Worm (Caenorhabditis elegans) whole organism, late embryonic: ENCODE data around the gene grk-2.

Experiments
- F13H6.1 ChIP-seq: sonication (generic microtip); optimal IDR thresholded peaks from 2 replicates; lab custom pipeline; 2016; ENCODE audit warnings: missing genetic modification characterization, missing compliant biosample characterization
- K02D7.2 ChIP-seq: sonication (generic microtip); optimal IDR thresholded peaks from 2 replicates; lab custom pipeline; 2017; ENCODE audit warnings: mild to moderate bottlenecking, missing genetic modification characterization, missing compliant biosample characterization
- T23F11.4 ChIP-seq: fragments of 200-800 bp; sonication (Bioruptor generic); optimal IDR thresholded peaks from 2 replicates; lab custom pipeline; 2018; ENCODE audit warnings: mild to moderate bottlenecking, missing genetic modification characterization, missing compliant biosample characterization
- Y22D7AL.16 ChIP-seq: sonication (generic microtip); optimal IDR thresholded peaks from 2 replicates; lab custom pipeline; 2016; ENCODE audit warnings: missing genetic modification characterization, missing compliant biosample characterization
- ceh-14 ChIP-seq: sonication (generic microtip); optimal IDR thresholded peaks from 2 replicates; lab custom pipeline; 2016; ENCODE audit warnings: missing genotype, missing genetic modification characterization, missing compliant biosample characterization
- ceh-19 ChIP-seq: fragments of 200-800 bp; sonication (Bioruptor generic); optimal IDR thresholded peaks from 2 replicates; lab custom pipeline; 2018; ENCODE audit warnings: mild to moderate bottlenecking, missing genetic modification characterization, missing compliant biosample characterization
- ceh-22 ChIP-seq: sonication (generic microtip); optimal IDR thresholded peaks from 2 replicates; lab custom pipeline; 2017; ENCODE audit warnings: missing biosample characterization, missing genetic modification characterization
- ceh-24 ChIP-seq: sonication (generic microtip); optimal IDR thresholded peaks from 2 replicates; lab custom pipeline; 2016; ENCODE audit warnings: mild to moderate bottlenecking, missing genetic modification characterization, missing compliant biosample characterization
- ceh-30 ChIP-seq: fragments of 150-350 bp; optimal IDR thresholded peaks from 2 replicates; lab custom pipeline; 2014; ENCODE audit warnings: missing biosample characterization, missing genetic modification characterization
- ceh-31 ChIP-seq: sonication (generic microtip); optimal IDR thresholded peaks from 2 replicates; lab custom pipeline; 2016; ENCODE audit warnings: missing genetic modification characterization, missing compliant biosample characterization
- ceh-34 ChIP-seq: sonication (generic microtip); optimal IDR thresholded peaks from 2 replicates; lab custom pipeline; 2016; ENCODE audit warnings: mild to moderate bottlenecking, missing genetic modification characterization, missing compliant biosample characterization
- ceh-48 ChIP-seq: sonication (generic microtip); optimal IDR thresholded peaks from 2 replicates; lab custom pipeline; 2016; ENCODE audit warnings: missing genetic modification characterization, inconsistent platforms, missing compliant biosample characterization
- ceh-6 ChIP-seq: fragments of 200-800 bp; sonication (Bioruptor generic); optimal IDR thresholded peaks from 2 replicates; lab custom pipeline; 2018; ENCODE audit warnings: mild to moderate bottlenecking, missing genetic modification characterization, missing compliant biosample characterization
- ceh-9 ChIP-seq: sonication (generic microtip); optimal IDR thresholded peaks from 2 replicates; lab custom pipeline; 2016; ENCODE audit warnings: mild to moderate bottlenecking, missing genetic modification characterization, inconsistent platforms, missing compliant biosample characterization
- che-1 ChIP-seq: sonication (generic microtip); optimal IDR thresholded peaks from 2 replicates; lab custom pipeline; 2016; ENCODE audit warnings: mild to moderate bottlenecking, missing genetic modification characterization, missing compliant biosample characterization
- dmd-4 ChIP-seq: sonication (generic microtip); optimal IDR thresholded peaks from 2 replicates; lab custom pipeline; 2016; ENCODE audit warnings: borderline replicate concordance, missing genetic modification characterization, missing compliant biosample characterization
- dve-1 ChIP-seq: sonication (generic microtip); optimal IDR thresholded peaks from 2 replicates; lab custom pipeline; 2017; ENCODE audit warnings: antibody characterized with exemption, mild to moderate bottlenecking, missing genetic modification characterization, missing compliant biosample characterization
- elt-2 ChIP-seq: sonication (generic microtip); optimal IDR thresholded peaks from 2 replicates; lab custom pipeline; 2016; ENCODE audit warnings: missing genetic modification reagents, missing genetic modification characterization, missing compliant biosample characterization
- elt-4 ChIP-seq: sonication (generic microtip); optimal IDR thresholded peaks from 2 replicates; lab custom pipeline; 2016; ENCODE audit warnings: missing genetic modification characterization, missing compliant biosample characterization
- ets-4 ChIP-seq: sonication (generic microtip); optimal IDR thresholded peaks from 2 replicates; lab custom pipeline; 2016; ENCODE audit warnings: missing genetic modification characterization, missing compliant biosample characterization
- eyg-1 ChIP-seq: sonication (generic microtip); optimal IDR thresholded peaks from 2 replicates; lab custom pipeline; 2016; ENCODE audit warnings: missing genotype, missing genetic modification characterization, missing compliant biosample characterization
- fkh-10 ChIP-seq: fragments of 150-350 bp; optimal IDR thresholded peaks from 2 replicates; lab custom pipeline; 2014; ENCODE audit warnings: missing biosample characterization, missing genetic modification reagents, missing genetic modification characterization
- fkh-6 ChIP-seq: sonication (generic microtip); optimal IDR thresholded peaks from 2 replicates; lab custom pipeline; 2016; ENCODE audit warnings: missing genetic modification characterization, missing compliant biosample characterization
- gmeb-2 ChIP-seq: sonication (generic microtip); optimal IDR thresholded peaks from 2 replicates; lab custom pipeline; 2016; ENCODE audit warnings: missing genetic modification characterization, inconsistent platforms, missing compliant biosample characterization
- hlh-15 ChIP-seq: sonication (generic microtip); optimal IDR thresholded peaks from 2 replicates; lab custom pipeline; 2016; ENCODE audit warnings: missing genetic modification characterization, missing compliant biosample characterization
- hlh-6 ChIP-seq: sonication (generic microtip); optimal IDR thresholded peaks from 2 replicates; lab custom pipeline; 2016; ENCODE audit warnings: missing genotype, missing genetic modification characterization, missing compliant biosample characterization
- hlh-8 ChIP-seq: sonication (generic microtip); optimal IDR thresholded peaks from 2 replicates; lab custom pipeline; 2016; ENCODE audit warnings: missing genotype, missing genetic modification characterization, missing compliant biosample characterization
- lim-6 ChIP-seq: sonication (generic microtip); optimal IDR thresholded peaks from 2 replicates; lab custom pipeline; 2016; ENCODE audit warnings: missing genetic modification characterization, missing compliant biosample characterization
- lin-11 ChIP-seq: fragments of 200-800 bp; sonication (Bioruptor generic); optimal IDR thresholded peaks from 2 replicates; lab custom pipeline; 2018; ENCODE audit warnings: mild to moderate bottlenecking, missing genetic modification characterization, missing compliant biosample characterization
- mec-3 ChIP-seq: sonication (generic microtip); optimal IDR thresholded peaks from 2 replicates; lab custom pipeline; 2016; ENCODE audit warnings: borderline replicate concordance, missing genetic modification characterization, missing compliant biosample characterization
- nfya-1 ChIP-seq: sonication (generic microtip); optimal IDR thresholded peaks from 2 replicates; lab custom pipeline; 2017; ENCODE audit warnings: missing genetic modification characterization, mild to moderate bottlenecking, missing compliant biosample characterization, antibody characterized with exemption, moderate library complexity
- nhr-232 ChIP-seq: sonication (generic microtip); optimal IDR thresholded peaks from 2 replicates; lab custom pipeline; 2016; ENCODE audit warnings: missing genetic modification characterization, missing compliant biosample characterization
- npax-4 ChIP-seq: sonication (generic microtip); optimal IDR thresholded peaks from 2 replicates; lab custom pipeline; 2016; ENCODE audit warnings: missing genetic modification characterization, missing compliant biosample characterization
- odd-2 ChIP-seq: sonication (generic microtip); optimal IDR thresholded peaks from 2 replicates; lab custom pipeline; 2017; ENCODE audit warnings: antibody characterized with exemption, mild to moderate bottlenecking, missing genetic modification characterization, missing compliant biosample characterization
- pag-3 ChIP-seq: sonication (generic microtip); optimal IDR thresholded peaks from 2 replicates; lab custom pipeline; 2016; ENCODE audit warnings: missing compliant biosample characterization, missing genetic modification characterization, borderline replicate concordance
- pat-9 ChIP-seq: fragments of 200-800 bp; sonication (Bioruptor generic); optimal IDR thresholded peaks from 2 replicates; lab custom pipeline; 2018; ENCODE audit warnings: mild to moderate bottlenecking, missing genetic modification characterization, moderate library complexity, missing compliant biosample characterization
- pha-2 ChIP-seq: sonication (generic microtip); optimal IDR thresholded peaks from 2 replicates; lab custom pipeline; 2017; ENCODE audit warnings: mild to moderate bottlenecking, missing genetic modification characterization, missing compliant biosample characterization
- pqm-1 ChIP-seq: sonication (generic microtip); optimal IDR thresholded peaks from 2 replicates; lab custom pipeline; 2016; ENCODE audit warnings: missing genetic modification characterization, missing compliant biosample characterization
- pros-1 ChIP-seq: fragments of 150-350 bp; optimal IDR thresholded peaks from 2 replicates; lab custom pipeline; 2014; ENCODE audit warnings: missing biosample characterization, missing genetic modification reagents, missing genetic modification characterization
- ref-2 ChIP-seq: sonication (generic microtip); optimal IDR thresholded peaks from 2 replicates; lab custom pipeline; 2016; ENCODE audit warnings: missing genetic modification characterization, missing compliant biosample characterization
- rnt-1 ChIP-seq: sonication (generic microtip); optimal IDR thresholded peaks from 2 replicates; lab custom pipeline; 2016; ENCODE audit warnings: missing genetic modification characterization, missing compliant biosample characterization
- sdc-2 ChIP-seq: sonication (generic microtip); optimal IDR thresholded peaks from 2 replicates; lab custom pipeline; 2016; ENCODE audit warnings: missing genotype, missing genetic modification characterization, missing compliant biosample characterization
- sox-2 ChIP-seq: fragments of 200-800 bp; sonication (Bioruptor generic); IDR thresholded peaks from 2 replicates; pipeline ENCODE4 v1.3.6; 2022; ENCODE audit warnings: missing genetic modification reagents, missing genetic modification characterization, missing compliant biosample characterization
- sox-4 ChIP-seq: sonication (generic microtip); optimal IDR thresholded peaks from 2 replicates; lab custom pipeline; 2017; ENCODE audit warnings: mild to moderate bottlenecking, missing genetic modification characterization, inconsistent platforms, missing compliant biosample characterization
- syd-9 ChIP-seq: sonication (generic microtip); optimal IDR thresholded peaks from 2 replicates; lab custom pipeline; 2016; ENCODE audit warnings: mild to moderate bottlenecking, missing genetic modification characterization, moderate library complexity, missing compliant biosample characterization
- tbx-2 ChIP-seq: sonication (generic microtip); optimal IDR thresholded peaks from 2 replicates; lab custom pipeline; 2016; ENCODE audit warnings: missing genetic modification characterization, missing compliant biosample characterization
- tbx-7 ChIP-seq: sonication (generic microtip); optimal IDR thresholded peaks from 2 replicates; lab custom pipeline; 2016; ENCODE audit warnings: missing genotype, missing genetic modification characterization, missing compliant biosample characterization
- ttx-3 ChIP-seq: sonication (generic microtip); optimal IDR thresholded peaks from 2 replicates; lab custom pipeline; 2016; ENCODE audit warnings: missing genetic modification reagents, missing genetic modification characterization, missing compliant biosample characterization
- unc-3 ChIP-seq, 2 experiments: fragments of 200-800 bp in 1 of 2; sonication (Bioruptor generic) in 1 of 2; sonication (generic microtip) in 1 of 2; conservative IDR thresholded peaks in 1 of 2; optimal IDR thresholded peaks in 1 of 2; 2 replicates each; pipeline versions ENCODE4 v1.3.6 to Lab custom; 2016 to 2022; ENCODE audit warnings: missing compliant biosample characterization in 2 of 2, missing genetic modification characterization in 2 of 2, missing genetic modification reagents in 1 of 2
- unc-42 ChIP-seq: sonication (generic microtip); optimal IDR thresholded peaks from 2 replicates; lab custom pipeline; 2016; ENCODE audit warnings: missing genotype, missing genetic modification characterization, missing compliant biosample characterization
- unc-55 ChIP-seq: sonication (generic microtip); optimal IDR thresholded peaks from 2 replicates; lab custom pipeline; 2017; ENCODE audit warnings: missing biosample characterization, missing genetic modification reagents, missing genetic modification characterization
- unc-86 ChIP-seq: sonication (generic microtip); optimal IDR thresholded peaks from 2 replicates; lab custom pipeline; 2016; ENCODE audit warnings: missing genetic modification characterization, missing compliant biosample characterization
- zip-5 ChIP-seq: sonication (generic microtip); optimal IDR thresholded peaks from 2 replicates; lab custom pipeline; 2016; ENCODE audit warnings: missing genetic modification characterization, missing compliant biosample characterization
- ztf-16 ChIP-seq: sonication (generic microtip); optimal IDR thresholded peaks from 2 replicates; lab custom pipeline; 2017; ENCODE audit warnings: missing genetic modification characterization, missing compliant biosample characterization

The grk-2 gene

DNA sequence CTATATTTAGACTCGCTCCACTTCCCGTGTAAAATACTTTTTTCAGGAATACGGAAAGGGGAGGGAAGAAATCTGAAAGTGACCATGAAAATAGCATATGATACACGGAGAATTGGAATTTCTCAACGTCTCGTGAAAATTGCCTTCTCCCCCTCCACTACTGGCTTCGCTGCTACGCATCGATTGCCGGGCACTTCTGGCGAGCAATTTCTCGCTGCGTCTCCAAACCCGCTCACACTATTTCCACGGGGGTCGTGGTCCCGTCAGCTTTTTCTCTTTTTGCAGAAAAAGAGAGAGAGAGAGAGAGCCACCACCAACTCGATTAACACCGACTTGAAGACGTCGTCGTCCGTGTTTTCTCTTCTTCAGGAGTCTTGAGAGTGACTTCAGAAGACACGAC is 4.9 kb upstream of the grk-2 start:
- TF ChIP-seq F13H6.1 (tag; lab: Kevin White, UChicago) (no peak), ceh-34 (tag; lab: Kevin White, UChicago) (peak; percentile 32), ceh-9 (tag; lab: Kevin White, UChicago) (no peak), elt-4 (no peak), ceh-6 (GFP tag; lab: Kevin White, UChicago) (no peak), unc-86 (tag; lab: Kevin White, UChicago) (no peak), dve-1 (tag; lab: Kevin White, UChicago) (no peak), pat-9 (tag; lab: Kevin White, UChicago) (no peak), pag-3 (tag; lab: Kevin White, UChicago) (no peak), ceh-48 (tag; lab: Kevin White, UChicago) (peak; percentile 90), mec-3 (no peak), rnt-1 (tag; lab: Kevin White, UChicago) (no peak), hlh-15 (tag; lab: Kevin White, UChicago) (no peak), odd-2 (tag; lab: Kevin White, UChicago) (no peak), Y22D7AL.16 (tag; lab: Kevin White, UChicago) (peak; percentile 26), sdc-2 (tag; lab: Kevin White, UChicago) (no peak), hlh-6 (no peak), ref-2 (tag; lab: Kevin White, UChicago) (no peak), T23F11.4 (no peak), tbx-7 (no peak), ceh-30 (tag; lab: Kevin White, UChicago) (no peak), ttx-3 (tag; lab: Kevin White, UChicago) (no peak), eyg-1 (tag; lab: Kevin White, UChicago) (no peak), fkh-10 (GFP tag; lab: Kevin White, UChicago) (no peak), zip-5 (tag; lab: Kevin White, UChicago) (no peak), elt-2 (tag; lab: Kevin White, UChicago) (no peak), ceh-24 (tag; lab: Kevin White, UChicago) (no peak), unc-55 (no peak), sox-2 (GFP tag; lab: Robert Waterston, UW) (no peak), ceh-19 (GFP tag; lab: Kevin White, UChicago) (no peak), nhr-232 (tag; lab: Kevin White, UChicago) (no peak), ets-4 (tag; lab: Kevin White, UChicago) (no peak), sox-4 (tag; lab: Kevin White, UChicago) (no peak), pros-1 (tag; lab: Kevin White, UChicago) (no peak), unc-3 (GFP tag; conservative IDR thresholded peaks at IDR 0.05; lab: Robert Waterston, UW) (no peak), unc-3 (tag; optimal IDR thresholded peaks at IDR 0.05; lab: Kevin White, UChicago) (no peak), lim-6 (tag; lab: Kevin White, UChicago) (no peak), fkh-6 (tag; lab: Kevin White, UChicago) (no peak), ceh-14 (tag; lab: Kevin White, UChicago) (peak; percentile 67), lin-11 (tag; lab: Kevin White, UChicago) (no peak), ceh-31 (tag; lab: Kevin White, UChicago) (peak; percentile 80), syd-9 (tag; lab: Kevin White, UChicago) (no peak), gmeb-2 (no peak), dmd-4 (tag; lab: Kevin White, UChicago) (no peak), npax-4 (tag; lab: Kevin White, UChicago) (no peak), ztf-16 (tag; lab: Kevin White, UChicago) (no peak), nfya-1 (tag; lab: Kevin White, UChicago) (peak; percentile 65), K02D7.2 (tag; lab: Kevin White, UChicago) (no peak), che-1 (no peak), hlh-8 (tag; lab: Kevin White, UChicago) (no peak), ceh-22 (tag; lab: Kevin White, UChicago) (no peak), unc-42 (tag; lab: Kevin White, UChicago) (peak; percentile 97), tbx-2 (tag; lab: Kevin White, UChicago) (peak; percentile 46), pha-2 (no peak), pqm-1 (no peak)
